Worm (Caenorhabditis elegans) whole organism, L3 larva: ENCODE results near the gene B0035.22.

Experiments
- R02D3.7 ChIP-seq: fragments of 150-350 bp; optimal IDR thresholded peaks from 2 replicates; lab custom pipeline; 2014; ENCODE audit warnings: missing biosample characterization, missing genetic modification characterization
- ZK546.5 ChIP-seq: sonication (generic microtip); optimal IDR thresholded peaks from 2 replicates; lab custom pipeline; 2017; ENCODE audit warnings: missing biosample characterization, missing genetic modification characterization
- ama-1 ChIP-seq: fragments of 150-350 bp; optimal IDR thresholded peaks from 2 replicates; lab custom pipeline; 2018
- elt-2 ChIP-seq: sonication (generic microtip); optimal IDR thresholded peaks from 2 replicates; lab custom pipeline; 2016; ENCODE audit warnings: missing genetic modification reagents, mild to moderate bottlenecking, missing genetic modification characterization, missing compliant biosample characterization
- elt-3 ChIP-seq, 3 experiments: fragments of 150-350 bp in 1 of 3; sonication (generic microtip) in 2 of 3; optimal IDR thresholded peaks; 2 replicates in 2 of 3; 4 replicates in 1 of 3; lab custom pipeline; 2014 to 2017; ENCODE audit warnings: missing biosample characterization in 3 of 3, missing genetic modification characterization in 3 of 3
- fkh-2 ChIP-seq: fragments of 150-350 bp; optimal IDR thresholded peaks from 2 replicates; lab custom pipeline; 2014; ENCODE audit warnings: missing biosample characterization, missing genetic modification reagents, missing genetic modification characterization
- lin-39 ChIP-seq: fragments of 150-350 bp; optimal IDR thresholded peaks from 2 replicates; lab custom pipeline; 2018; ENCODE audit warnings: missing biosample characterization, missing genetic modification reagents, missing genetic modification characterization
- nhr-11 ChIP-seq: fragments of 150-350 bp; optimal IDR thresholded peaks from 2 replicates; lab custom pipeline; 2014; ENCODE audit warnings: missing biosample characterization, missing genetic modification characterization
- nhr-25 ChIP-seq: sonication (generic microtip); optimal IDR thresholded peaks from 2 replicates; lab custom pipeline; 2017; ENCODE audit warnings: missing biosample characterization, missing genetic modification characterization
- nhr-67 ChIP-seq: fragments of 150-350 bp; optimal IDR thresholded peaks from 2 replicates; lab custom pipeline; 2014; ENCODE audit warnings: missing biosample characterization, missing genetic modification characterization
- pha-4 ChIP-seq: fragments of 150-350 bp; optimal IDR thresholded peaks from 2 replicates; lab custom pipeline; 2014; ENCODE audit warnings: missing biosample characterization, missing genetic modification reagents, missing genetic modification characterization
- unc-39 ChIP-seq: sonication (generic microtip); optimal IDR thresholded peaks from 4 replicates; lab custom pipeline; 2017; ENCODE audit warnings: missing biosample characterization, missing genetic modification characterization
- ztf-11 ChIP-seq: fragments of 150-350 bp; optimal IDR thresholded peaks from 2 replicates; lab custom pipeline; 2014; ENCODE audit warnings: missing biosample characterization, missing genetic modification characterization

DNA sequence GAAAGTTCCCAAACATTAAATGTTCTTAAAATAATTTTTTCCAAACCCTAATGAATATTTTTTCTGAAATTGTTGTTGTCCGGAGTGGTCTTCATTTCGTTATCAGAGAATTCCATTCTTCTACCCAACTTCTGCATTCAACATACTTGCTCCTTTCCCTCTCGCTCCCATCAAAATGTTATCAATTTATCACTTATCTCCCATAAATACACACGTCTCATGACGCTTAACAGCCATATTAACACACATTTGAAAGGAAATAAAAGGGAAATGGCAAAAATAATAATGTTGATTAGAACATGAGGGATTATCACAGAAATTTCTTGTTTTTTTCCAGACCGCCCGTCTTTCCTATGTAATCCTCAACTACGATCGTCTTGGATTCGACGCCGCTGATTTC is 26.0 kb upstream of the B0035.22 start:
- no peak for TF ChIP-seq fkh-2 (tag; lab: Kevin White, UChicago)
- TF ChIP-seq nhr-67 (tag; lab: Kevin White, UChicago): no peak
- TF ChIP-seq ama-1 (lab: Kevin White, UChicago): no peak
- no peak for TF ChIP-seq ZK546.5 (tag; lab: Kevin White, UChicago)
- TF ChIP-seq nhr-11: no peak
- peak; percentile 97 for TF ChIP-seq elt-2
- no peak for TF ChIP-seq elt-3 (tag; optimal IDR thresholded peaks at IDR 0.05; lab: Kevin White, UChicago)
- TF ChIP-seq ztf-11 (tag; lab: Kevin White, UChicago): no peak
- TF ChIP-seq pha-4: peak; percentile 53
- no peak for TF ChIP-seq nhr-25 (tag; lab: Kevin White, UChicago)
- no peak for TF ChIP-seq R02D3.7
- no peak for TF ChIP-seq unc-39 (tag; lab: Kevin White, UChicago)
- TF ChIP-seq lin-39 (tag; lab: Kevin White, UChicago): no peak
